Fruit fly (Drosophila melanogaster): ENCODE results near the gene Acp95EF.

The Acp95EF gene

dm6 chr3R:24206341-24207114 lies 22.2 kb upstream of the Acp95EF start (continued):
- TF ChIP-seq danr (GFP tag; IDR thresholded peaks at IDR 0.05) (peak; percentile 38), ase (GFP tag; IDR thresholded peaks at IDR 0.05) (peak; percentile 47; the same call in 1 of the 3 replicates), CG10654 (GFP tag; optimal IDR thresholded peaks at IDR 0.05) (peak; percentile 26), CG34422 (GFP tag; IDR thresholded peaks at IDR 0.05) (peak; percentile 25; the same call in 1 of the 3 replicates), Side (GFP tag; optimal IDR thresholded peaks at IDR 0.05) (no peak), wor (GFP tag; IDR thresholded peaks at IDR 0.05) (peak; percentile 33; the same call in 1 of the 2 replicates), CG14014 (GFP tag; IDR thresholded peaks at IDR 0.05) (0 out of 2 replicates have a peak, but pooled peaks have one; percentile 22), CG30403 (GFP tag; optimal IDR thresholded peaks at IDR 0.05) (peak; percentile 31), Pdp1 (GFP tag; optimal IDR thresholded peaks at IDR 0.05) (peak; percentile 16 to 53), CG1603 (tag; optimal IDR thresholded peaks at IDR 0.05) (peak; percentile 77), CG18262 (tag; optimal IDR thresholded peaks at IDR 0.05) (peak; percentile 70), hkb (optimal IDR thresholded peaks at IDR 0.05) (no peak), hkb (GFP tag; IDR thresholded peaks at IDR 0.05) (peak; percentile 65), NfI (GFP tag; optimal IDR thresholded peaks at IDR 0.05) (peak; percentile 58), CG12071 (GFP tag; optimal IDR thresholded peaks at IDR 0.05) (peak; percentile 41), ewg (GFP tag; optimal IDR thresholded peaks at IDR 0.05) (peak; percentile 38), CG15514 (GFP tag; optimal IDR thresholded peaks at IDR 0.05) (peak; percentile 7), zen (tag; optimal IDR thresholded peaks at IDR 0.05) (no peak), HLH4C (GFP tag; IDR thresholded peaks at IDR 0.05; ENCODE audit: partially characterized antibody) (no peak)

dm6 chr3R:24213644-24214043 lies 15.1 kb upstream of the Acp95EF start:
- TF ChIP-seq sr (GFP tag; IDR thresholded peaks at IDR 0.05) (no peak), CG32532 (GFP tag; IDR thresholded peaks at IDR 0.05) (0 out of 2 replicates have a peak, but pooled peaks have one; percentile 12), vnd (GFP tag; IDR thresholded peaks at IDR 0.05; ENCODE audit: partially characterized antibody) (no peak), pan (optimal IDR thresholded peaks at IDR 0.05) (no peak), pan (GFP tag; optimal IDR thresholded peaks at IDR 0.05 in 1 of 2, IDR thresholded peaks at IDR 0.05 in 1 of 2) (peak in 1 of 2 experiments; percentile 26), CG13775 (GFP tag; optimal IDR thresholded peaks at IDR 0.05) (no peak), Nf-YC (tag; optimal IDR thresholded peaks at IDR 0.05) (no peak), Sox102F (GFP tag; optimal IDR thresholded peaks at IDR 0.05) (no peak), CG3995 (GFP tag; optimal IDR thresholded peaks at IDR 0.05) (no peak), CG4360 (GFP tag; IDR thresholded peaks at IDR 0.05) (peak; percentile 66), mam (GFP tag; optimal IDR thresholded peaks at IDR 0.05) (no peak), Awh (GFP tag; IDR thresholded peaks at IDR 0.05) (no peak), twi (tag; optimal IDR thresholded peaks at IDR 0.05) (peak; percentile 54), CG14050 (GFP tag; IDR thresholded peaks at IDR 0.05) (no peak), kay (GFP tag; optimal IDR thresholded peaks at IDR 0.05) (no peak), vvl (GFP tag; IDR thresholded peaks at IDR 0.05) (peak; percentile 19; the same call in 1 of the 2 replicates), Dll (GFP tag; IDR thresholded peaks at IDR 0.05; ENCODE audit: partially characterized antibody) (0 out of 4 replicates have a peak, but pooled peaks have one; percentile 8)

- TF ChIP-seq wek (GFP tag; optimal IDR thresholded peaks at IDR 0.05): no peak
- TF ChIP-seq pros (GFP tag; optimal IDR thresholded peaks at IDR 0.05): peak; percentile 68
- peak; percentile 94 for TF ChIP-seq Blimp-1 (GFP tag; optimal IDR thresholded peaks at IDR 0.05)
Measured at dm6 chr3R:24216017-24216416, 12.8 kb upstream of the Acp95EF start.

Measured in whole organism, embryonic.